Worm (Caenorhabditis elegans): Measurements from ENCODE around the gene B0281.4.

DNA sequence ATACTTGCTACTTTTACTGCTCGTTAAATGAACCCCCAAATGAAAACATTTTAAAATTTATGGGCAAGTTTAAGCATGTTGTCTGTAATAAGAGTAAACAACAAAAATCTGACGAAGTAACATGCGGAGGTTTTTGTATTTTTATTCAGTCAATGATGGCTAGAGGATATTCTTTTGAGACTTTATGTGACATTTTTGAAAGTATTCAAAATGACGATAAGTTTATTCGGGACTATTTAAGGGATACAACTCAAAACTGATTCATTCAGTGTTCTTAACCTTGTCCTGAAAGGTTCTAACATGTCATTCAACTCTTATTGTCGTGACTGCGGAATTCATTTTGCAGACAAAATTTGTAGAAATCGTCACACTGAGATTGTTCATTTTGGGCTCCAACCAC is 18.8 kb downstream of the B0281.4 start, which contains the start of gene K09F6.11:
- TF ChIP-seq daf-12 (tag; optimal IDR thresholded peaks at IDR 0.05), result no peak
- no peak for TF ChIP-seq ceh-20 (GFP tag; IDR thresholded peaks at IDR 0.05)
- TF ChIP-seq mxl-3 (GFP tag; optimal IDR thresholded peaks at IDR 0.05), result no peak
- TF ChIP-seq cey-2 (tag; optimal IDR thresholded peaks at IDR 0.05; ENCODE audit: borderline replicate concordance, insufficient read depth), result no peak
- no peak for TF ChIP-seq ama-1 (optimal IDR thresholded peaks at IDR 0.05)
- TF ChIP-seq nhr-10 (tag; optimal IDR thresholded peaks at IDR 0.05), result no peak
- TF ChIP-seq unc-39 (tag; optimal IDR thresholded peaks at IDR 0.05), result no peak
- no peak for TF ChIP-seq lir-3 (tag; optimal IDR thresholded peaks at IDR 0.05)
- no peak for TF ChIP-seq mxl-2 (GFP tag; conservative IDR thresholded peaks at IDR 0.05)
- TF ChIP-seq nhr-11 (tag; optimal IDR thresholded peaks at IDR 0.05), result no peak

All from whole organism, L4 larva.